Worm (Caenorhabditis elegans) whole organism, young adult: ENCODE data around the gene tif-1A.

ENCODE experiments used
- C17E4.6 ChIP-seq: fragments of 200-800 bp; sonication (Bioruptor generic); IDR thresholded peaks from 2 replicates; pipeline ENCODE4 v1.3.6; 2022; ENCODE audit warnings: missing genetic modification reagents, missing genetic modification characterization, missing compliant biosample characterization
- F23B12.7 ChIP-seq: sonication (generic microtip); optimal IDR thresholded peaks from 2 replicates; lab custom pipeline; 2017; ENCODE audit warnings: missing genetic modification characterization, mild to moderate bottlenecking, missing compliant biosample characterization, antibody characterized with exemption, moderate library complexity; ENCODE audit not compliant: insufficient read depth
- Y53F4B.3 ChIP-seq: fragments of 200-800 bp; sonication (Bioruptor generic); IDR thresholded peaks from 2 replicates; pipeline ENCODE4 v1.3.6; 2022; ENCODE audit warnings: missing genetic modification reagents, missing genetic modification characterization, missing compliant biosample characterization
- Y67H2A.10 ChIP-seq: fragments of 200-800 bp; sonication (Bioruptor generic); conservative IDR thresholded peaks from 2 replicates; pipeline ENCODE4 v1.3.6; 2022; ENCODE audit warnings: missing genetic modification reagents, missing genetic modification characterization, missing compliant biosample characterization
- bed-1 ChIP-seq: fragments of 200-800 bp; sonication (Bioruptor generic); IDR thresholded peaks from 2 replicates; pipeline ENCODE4 v1.3.6; 2022; ENCODE audit warnings: missing genetic modification reagents, missing genetic modification characterization, missing compliant biosample characterization
- hlh-26 ChIP-seq: fragments of 200-800 bp; sonication (Bioruptor generic); conservative IDR thresholded peaks from 2 replicates; pipeline ENCODE4 v1.3.6; 2022; ENCODE audit warnings: missing genetic modification reagents, missing genetic modification characterization, missing compliant biosample characterization
- pbrm-1 ChIP-seq: fragments of 200-800 bp; sonication (Bioruptor generic); IDR thresholded peaks from 2 replicates; pipeline ENCODE4 v1.3.6; 2022; ENCODE audit warnings: missing genetic modification reagents, missing genetic modification characterization, missing compliant biosample characterization
- sptf-2 ChIP-seq: fragments of 200-800 bp; sonication (Bioruptor generic); optimal IDR thresholded peaks from 2 replicates; lab custom pipeline; 2018; ENCODE audit warnings: mild to moderate bottlenecking, missing genetic modification characterization, missing compliant biosample characterization

DNA sequence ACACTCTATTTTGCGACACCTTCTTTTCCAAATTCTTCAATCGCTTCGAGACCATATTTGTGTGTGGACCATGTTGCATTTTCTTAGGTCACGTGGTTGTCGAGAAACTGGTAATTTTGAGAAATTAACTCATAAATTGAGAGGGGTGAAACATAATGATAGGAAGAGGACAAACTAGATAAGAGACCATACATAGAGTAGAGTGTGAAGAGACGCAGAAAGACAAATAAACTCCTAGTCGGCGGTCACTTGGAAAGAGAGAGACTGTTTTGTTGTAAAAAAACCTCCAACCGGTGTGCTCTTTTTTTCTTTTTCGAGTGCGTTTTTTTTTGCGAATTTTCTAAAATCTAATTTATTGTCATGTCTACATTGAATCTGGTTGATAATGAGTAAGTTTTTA, 43.9 kb downstream of the tif-1A start, which contains the start of gene R10E9.3:
- TF ChIP-seq bed-1 (GFP tag; lab: Robert Waterston, UW) (no peak), C17E4.6 (GFP tag; lab: Robert Waterston, UW) (no peak), Y53F4B.3 (no peak), sptf-2 (GFP tag; lab: Kevin White, UChicago) (no peak), hlh-26 (GFP tag; lab: Robert Waterston, UW) (no peak), Y67H2A.10 (GFP tag; lab: Robert Waterston, UW) (no peak), F23B12.7 (tag; lab: Kevin White, UChicago) (no peak), pbrm-1 (GFP tag; lab: Robert Waterston, UW) (no peak)
